Worm (Caenorhabditis elegans): ENCODE data around the gene C35D6.4.

C35D6.4 gene

DNA sequence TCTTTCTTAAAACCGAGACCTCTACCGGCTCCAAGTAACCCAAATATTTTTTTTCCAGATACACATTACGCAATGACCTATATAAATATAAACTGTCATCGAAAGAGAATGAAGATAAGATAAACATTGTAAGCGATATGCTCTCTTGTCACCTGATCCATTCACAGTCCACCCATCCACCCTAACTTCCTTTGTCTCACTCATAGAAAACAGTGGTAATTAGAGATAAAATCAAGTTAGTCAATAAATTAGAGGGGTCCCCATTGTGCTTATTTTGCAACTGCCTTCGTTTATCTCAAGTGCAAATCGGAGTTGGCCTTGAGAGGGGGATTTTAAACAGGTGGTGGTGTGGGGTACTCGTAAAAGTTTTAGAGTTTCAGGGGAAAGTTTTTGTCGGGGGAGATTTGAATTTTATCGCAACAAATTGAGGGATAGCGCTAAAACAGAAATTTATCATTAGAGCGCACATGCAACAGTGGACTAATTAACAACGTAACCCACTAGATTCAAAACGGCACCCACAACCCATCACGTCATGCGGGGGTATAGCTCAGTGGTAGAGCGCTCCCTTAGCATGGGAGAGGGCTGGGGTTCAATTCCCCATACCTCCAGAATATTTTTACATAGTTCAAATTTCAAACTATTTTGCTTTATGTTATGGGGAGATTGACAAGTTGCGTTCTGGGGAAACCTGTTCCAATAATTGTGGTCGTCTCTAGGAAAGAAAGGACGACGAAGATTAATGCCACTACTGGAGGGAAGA lies 47.2 kb downstream of the C35D6.4 start:
- TF ChIP-seq R02D3.7 (tag; optimal IDR thresholded peaks at IDR 0.05): no peak
- no peak for TF ChIP-seq nhr-76 (tag; optimal IDR thresholded peaks at IDR 0.05)
- TF ChIP-seq nhr-23 (tag; optimal IDR thresholded peaks at IDR 0.05): peak; percentile 4
- peak; percentile 21 for TF ChIP-seq tbx-2 (tag; optimal IDR thresholded peaks at IDR 0.05)
- no peak for TF ChIP-seq skn-1 (tag; optimal IDR thresholded peaks at IDR 0.05)
- TF ChIP-seq nfya-1 (tag; optimal IDR thresholded peaks at IDR 0.05; ENCODE audit: insufficient read depth): peak; percentile 22
- no peak for TF ChIP-seq nhr-67 (tag; optimal IDR thresholded peaks at IDR 0.05)
- no peak for TF ChIP-seq unc-62 (GFP tag; optimal IDR thresholded peaks at IDR 0.05)
- TF ChIP-seq nhr-25 (tag; optimal IDR thresholded peaks at IDR 0.05): peak; percentile 42
- TF ChIP-seq elt-2 (tag; optimal IDR thresholded peaks at IDR 0.05): no peak
- peak; percentile 42 for TF ChIP-seq lin-15B (tag; optimal IDR thresholded peaks at IDR 0.05)
- no peak for TF ChIP-seq ceh-82 (tag; optimal IDR thresholded peaks at IDR 0.05)
- no peak for TF ChIP-seq nhr-12 (tag; optimal IDR thresholded peaks at IDR 0.05)
- TF ChIP-seq lin-39 (tag; optimal IDR thresholded peaks at IDR 0.05): peak; percentile 32
- TF ChIP-seq ceh-9 (tag; optimal IDR thresholded peaks at IDR 0.05): no peak
- TF ChIP-seq ceh-28 (tag; optimal IDR thresholded peaks at IDR 0.05): no peak
- TF ChIP-seq jun-1 (tag; optimal IDR thresholded peaks at IDR 0.05): no peak
- TF ChIP-seq zag-1 (tag; optimal IDR thresholded peaks at IDR 0.05): no peak
- TF ChIP-seq aly-2 (tag; optimal IDR thresholded peaks at IDR 0.05): no peak
- TF ChIP-seq ceh-16 (tag; optimal IDR thresholded peaks at IDR 0.05): no peak
- TF ChIP-seq daf-12 (tag; optimal IDR thresholded peaks at IDR 0.05): no peak
- TF ChIP-seq ZK546.5 (tag; optimal IDR thresholded peaks at IDR 0.05): no peak
- no peak for TF ChIP-seq ztf-4 (tag; optimal IDR thresholded peaks at IDR 0.05)
- no peak for TF ChIP-seq snpc-4 (tag; optimal IDR thresholded peaks at IDR 0.05)
- TF ChIP-seq fkh-10 (GFP tag; optimal IDR thresholded peaks at IDR 0.05): no peak
- TF ChIP-seq sea-2 (GFP tag; optimal IDR thresholded peaks at IDR 0.05): no peak
- TF ChIP-seq elt-1 (tag; optimal IDR thresholded peaks at IDR 0.05): no peak
- no peak for TF ChIP-seq fkh-2 (tag; optimal IDR thresholded peaks at IDR 0.05)
- no peak for TF ChIP-seq egl-27 (tag; optimal IDR thresholded peaks at IDR 0.05)
- TF ChIP-seq nhr-77 (tag; optimal IDR thresholded peaks at IDR 0.05): no peak
- no peak for TF ChIP-seq fos-1 (tag; optimal IDR thresholded peaks at IDR 0.05)
- TF ChIP-seq nhr-237 (tag; optimal IDR thresholded peaks at IDR 0.05): no peak
- TF ChIP-seq nhr-43 (tag; optimal IDR thresholded peaks at IDR 0.05; ENCODE audit: poor library complexity, severe bottlenecking): peak; percentile 64
- TF ChIP-seq eor-1 (tag; optimal IDR thresholded peaks at IDR 0.05): no peak
- no peak for TF ChIP-seq pqm-1 (tag; optimal IDR thresholded peaks at IDR 0.05)
- TF ChIP-seq mml-1 (tag; optimal IDR thresholded peaks at IDR 0.05): no peak
- TF ChIP-seq lsy-12 (tag; optimal IDR thresholded peaks at IDR 0.05): peak; percentile 20
- peak; percentile 1 for TF ChIP-seq hmg-11 (tag; optimal IDR thresholded peaks at IDR 0.05)
- no peak for TF ChIP-seq ama-1 (optimal IDR thresholded peaks at IDR 0.05)
- no peak for TF ChIP-seq pha-4 (tag; optimal IDR thresholded peaks at IDR 0.05)
- no peak for TF ChIP-seq mdl-1 (tag; optimal IDR thresholded peaks at IDR 0.05)
- TF ChIP-seq unc-39 (tag; optimal IDR thresholded peaks at IDR 0.05): no peak
- no peak for TF ChIP-seq nhr-11 (tag; optimal IDR thresholded peaks at IDR 0.05)
- peak in 1 of 3 experiments; percentile 50 for TF ChIP-seq elt-3 (tag; optimal IDR thresholded peaks at IDR 0.05)
- no peak for TF ChIP-seq ztf-11 (tag; optimal IDR thresholded peaks at IDR 0.05)
- no peak for TF ChIP-seq nhr-28 (tag; optimal IDR thresholded peaks at IDR 0.05)
- no peak for TF ChIP-seq egl-5 (tag; optimal IDR thresholded peaks at IDR 0.05)
